Worm (Caenorhabditis elegans): Measurements from ENCODE around the gene sru-24.

Gene sru-24

DNA sequence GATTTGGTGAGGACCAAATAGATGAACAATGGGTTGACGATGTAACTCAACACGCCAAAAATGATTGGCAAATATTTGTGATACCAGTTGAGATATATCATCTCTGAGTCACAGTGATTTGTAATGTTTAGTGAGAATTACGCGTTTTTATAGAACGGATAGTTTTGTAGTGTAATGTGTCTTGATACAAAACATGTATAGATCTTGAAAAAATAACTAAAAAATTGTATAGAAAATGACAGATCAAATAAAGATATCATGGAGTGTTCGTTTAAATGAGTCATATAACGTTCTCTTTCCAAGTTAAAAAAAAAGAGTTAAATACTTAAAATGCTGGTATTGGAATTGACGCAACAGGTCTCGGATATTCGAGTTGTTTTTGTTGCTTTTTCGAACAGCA lies 16.8 kb downstream of the sru-24 start, which contains the start of gene srj-6:
Gene srj-6 (minus strand): TSS at position 101 of the 400 bp plus-strand sequence.
- TF ChIP-seq egl-5 (tag; optimal IDR thresholded peaks at IDR 0.05), result no peak
- TF ChIP-seq ceh-9 (tag; optimal IDR thresholded peaks at IDR 0.05), result no peak
- TF ChIP-seq elt-2 (tag; optimal IDR thresholded peaks at IDR 0.05), result no peak
- no peak for TF ChIP-seq snpc-4 (tag; optimal IDR thresholded peaks at IDR 0.05)
- no peak for TF ChIP-seq nhr-77 (tag; optimal IDR thresholded peaks at IDR 0.05)
- TF ChIP-seq lin-39 (tag; optimal IDR thresholded peaks at IDR 0.05), result no peak
- TF ChIP-seq lsy-12 (tag; optimal IDR thresholded peaks at IDR 0.05), result no peak

DNA sequence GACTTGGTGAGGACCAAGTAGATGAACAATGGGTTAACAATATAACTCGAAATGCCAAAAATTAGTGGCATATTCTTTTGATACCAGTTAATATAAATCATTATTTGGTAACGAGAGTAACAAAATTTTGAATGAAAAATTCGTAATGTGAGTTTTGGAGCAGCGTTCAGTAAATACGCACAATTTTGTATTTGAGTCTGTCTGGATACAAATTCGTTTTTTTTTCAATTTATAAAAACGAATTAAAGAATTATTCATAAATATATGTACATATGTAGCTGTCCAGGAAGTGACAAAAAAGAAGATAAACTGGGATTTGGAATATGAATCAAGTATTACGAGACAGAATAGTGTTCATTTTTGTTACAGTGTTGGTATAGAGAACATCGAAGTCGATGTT lies 18.3 kb downstream of the sru-24 start, which contains the start of gene srj-5:
Gene srj-5 (minus strand): TSS at position 101 of the 400 bp plus-strand sequence.
- no peak for TF ChIP-seq snpc-4 (tag; optimal IDR thresholded peaks at IDR 0.05)
- TF ChIP-seq elt-3 (tag; optimal IDR thresholded peaks at IDR 0.05), result no peak
- no peak for TF ChIP-seq nhr-67 (tag; optimal IDR thresholded peaks at IDR 0.05)
- no peak for TF ChIP-seq lsy-12 (tag; optimal IDR thresholded peaks at IDR 0.05)
- no peak for TF ChIP-seq ama-1 (optimal IDR thresholded peaks at IDR 0.05)
- TF ChIP-seq elt-1 (tag; optimal IDR thresholded peaks at IDR 0.05), result no peak

DNA sequence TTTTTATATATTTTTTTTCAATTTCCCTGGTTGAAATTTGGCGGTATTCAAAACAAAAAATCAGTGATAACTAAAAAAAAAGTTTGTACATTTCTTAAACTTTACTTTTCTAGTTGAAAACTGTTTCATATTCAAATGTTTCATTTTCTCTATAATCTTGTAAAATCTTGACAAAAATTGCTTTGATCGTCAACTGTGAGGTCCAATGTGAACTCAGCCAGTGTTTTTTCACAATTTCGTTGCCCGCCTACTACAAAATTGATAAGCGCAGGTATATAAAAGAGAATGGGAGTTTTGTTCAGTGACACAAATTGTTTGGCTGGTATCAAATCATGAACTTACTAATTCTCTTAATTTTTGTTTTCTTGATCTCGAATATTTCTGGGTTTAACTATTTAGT lies 24.4 kb downstream of the sru-24 start, which contains the start of gene ugt-42:
Gene ugt-42 (plus strand): TSS at position 301 of the 400 bp plus-strand sequence.
- no peak for TF ChIP-seq mml-1 (tag; optimal IDR thresholded peaks at IDR 0.05)
- TF ChIP-seq ceh-9 (tag; optimal IDR thresholded peaks at IDR 0.05), result no peak
- TF ChIP-seq egl-5 (tag; optimal IDR thresholded peaks at IDR 0.05), result no peak

DNA sequence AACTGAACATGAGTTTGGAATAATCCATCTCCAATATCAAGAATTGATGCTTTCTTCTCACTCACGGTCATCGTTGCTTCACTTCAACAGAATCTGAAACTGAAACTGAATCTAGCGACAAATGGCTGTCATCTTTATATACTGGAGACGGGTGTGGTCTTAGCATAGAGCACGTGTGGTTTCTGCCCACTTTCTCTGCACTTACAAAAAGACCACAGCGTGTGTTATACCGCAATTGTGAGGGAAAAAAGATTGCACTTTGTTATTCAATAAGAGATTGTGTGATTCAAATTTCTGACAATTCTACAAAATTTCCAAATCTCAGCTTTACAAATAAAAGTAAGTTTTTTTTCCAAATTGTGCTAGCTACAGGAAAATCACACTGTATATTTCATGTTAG lies 25.1 kb downstream of the sru-24 start, which contains the start of gene F48G7.12:
Gene F48G7.12 (minus strand): TSS at position 101 of the 400 bp plus-strand sequence.
- no peak for TF ChIP-seq lsy-12 (tag; optimal IDR thresholded peaks at IDR 0.05)
- no peak for TF ChIP-seq nhr-11 (tag; optimal IDR thresholded peaks at IDR 0.05)
- no peak for TF ChIP-seq ztf-11 (tag; optimal IDR thresholded peaks at IDR 0.05)
- TF ChIP-seq mdl-1 (tag; optimal IDR thresholded peaks at IDR 0.05), result no peak
- no peak for TF ChIP-seq ceh-82 (tag; optimal IDR thresholded peaks at IDR 0.05)
- TF ChIP-seq ZK546.5 (tag; optimal IDR thresholded peaks at IDR 0.05), result no peak
- TF ChIP-seq daf-12 (tag; optimal IDR thresholded peaks at IDR 0.05), result no peak
- no peak for TF ChIP-seq skn-1 (tag; optimal IDR thresholded peaks at IDR 0.05)
- no peak for TF ChIP-seq ama-1 (optimal IDR thresholded peaks at IDR 0.05)
- no peak for TF ChIP-seq nhr-43 (tag; optimal IDR thresholded peaks at IDR 0.05; ENCODE audit: poor library complexity, severe bottlenecking)

DNA sequence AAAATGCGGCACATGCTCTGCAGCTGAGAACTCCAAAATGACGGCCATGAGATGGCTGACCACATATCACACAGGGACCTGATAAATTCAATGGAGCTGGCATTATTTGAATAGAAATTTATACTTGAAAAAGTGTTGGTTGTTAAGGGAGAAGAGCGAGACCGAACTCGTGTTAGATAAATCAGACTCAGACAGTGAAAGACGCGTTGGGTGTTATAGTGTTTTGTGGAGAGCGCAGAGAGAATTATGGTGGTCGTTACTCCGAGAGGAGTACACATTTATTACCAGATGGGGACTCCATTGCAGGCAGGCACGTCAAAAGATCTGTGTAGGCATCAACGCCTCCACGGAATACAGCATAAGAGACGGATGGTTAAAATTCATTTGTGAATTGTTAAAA lies 28.5 kb downstream of the sru-24 start, which contains the start of gene nhr-190:
Gene nhr-190 (minus strand): TSS at position 175 of the 400 bp plus-strand sequence.
- peak; percentile 41 for TF ChIP-seq hmg-11 (tag; optimal IDR thresholded peaks at IDR 0.05)
- TF ChIP-seq ceh-82 (tag; optimal IDR thresholded peaks at IDR 0.05), result no peak
- TF ChIP-seq mml-1 (tag; optimal IDR thresholded peaks at IDR 0.05), result no peak
- TF ChIP-seq lin-39 (tag; optimal IDR thresholded peaks at IDR 0.05), result peak; percentile 17
- TF ChIP-seq skn-1 (tag; optimal IDR thresholded peaks at IDR 0.05), result no peak
- peak; percentile 29 for TF ChIP-seq egl-5 (tag; optimal IDR thresholded peaks at IDR 0.05)

DNA sequence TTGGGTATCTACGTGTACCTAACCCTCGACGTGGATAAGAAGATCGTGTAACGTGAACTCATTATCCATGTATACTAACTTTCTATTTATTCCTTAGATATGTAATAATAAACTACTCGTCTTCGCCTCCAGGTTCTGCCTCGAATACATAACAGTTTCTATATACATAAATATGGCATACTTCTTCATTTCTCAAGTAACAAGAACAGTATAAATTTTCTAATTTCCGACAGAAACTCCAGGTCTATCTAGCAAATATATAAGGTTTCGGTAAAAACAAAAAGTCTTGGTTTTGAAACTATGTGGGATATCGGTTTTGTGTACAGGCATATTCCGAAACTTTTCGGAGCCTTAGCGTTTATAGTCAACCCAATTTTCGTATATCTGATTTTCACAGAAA lies 32.9 kb downstream of the sru-24 start, which contains the start of gene srj-37:
Gene srj-37 (plus strand): TSS at position 301 of the 400 bp plus-strand sequence.
- TF ChIP-seq nhr-28 (tag; optimal IDR thresholded peaks at IDR 0.05) (no peak), lsy-12 (tag; optimal IDR thresholded peaks at IDR 0.05) (no peak), fos-1 (tag; optimal IDR thresholded peaks at IDR 0.05) (no peak), nhr-77 (tag; optimal IDR thresholded peaks at IDR 0.05) (no peak), elt-3 (tag; optimal IDR thresholded peaks at IDR 0.05) (no peak), lin-15B (tag; optimal IDR thresholded peaks at IDR 0.05) (no peak), nhr-43 (tag; optimal IDR thresholded peaks at IDR 0.05; ENCODE audit: poor library complexity, severe bottlenecking) (no peak), lin-39 (tag; optimal IDR thresholded peaks at IDR 0.05) (no peak), mdl-1 (tag; optimal IDR thresholded peaks at IDR 0.05) (no peak), mml-1 (tag; optimal IDR thresholded peaks at IDR 0.05) (no peak), ceh-9 (tag; optimal IDR thresholded peaks at IDR 0.05) (no peak), nhr-67 (tag; optimal IDR thresholded peaks at IDR 0.05) (no peak), elt-2 (tag; optimal IDR thresholded peaks at IDR 0.05) (no peak), tbx-2 (tag; optimal IDR thresholded peaks at IDR 0.05) (no peak), unc-39 (tag; optimal IDR thresholded peaks at IDR 0.05) (no peak), jun-1 (tag; optimal IDR thresholded peaks at IDR 0.05) (no peak), nhr-25 (tag; optimal IDR thresholded peaks at IDR 0.05) (no peak), ZK546.5 (tag; optimal IDR thresholded peaks at IDR 0.05) (no peak)

DNA sequence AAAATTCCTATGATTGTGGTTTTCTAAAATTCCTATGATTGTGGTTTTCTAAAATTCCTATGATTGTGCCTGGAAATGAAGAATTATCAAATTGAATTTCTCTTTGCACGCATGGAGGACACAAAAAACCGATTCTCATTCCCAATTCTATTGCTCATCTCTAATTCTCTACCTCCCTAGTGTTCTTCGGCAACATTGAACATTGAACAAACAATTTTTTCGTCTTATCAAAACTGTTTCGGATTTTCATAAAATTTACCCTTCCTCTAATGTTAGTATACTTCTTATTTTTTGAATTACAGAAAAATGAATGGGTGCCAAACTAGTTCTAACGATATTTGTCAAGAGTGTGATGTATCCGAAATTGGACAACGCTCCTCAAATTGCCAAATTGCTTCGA lies 35.0 kb downstream of the sru-24 start, which contains the start of gene pals-31:
Gene pals-31 (plus strand): TSS at position 301 of the 400 bp plus-strand sequence.
- no peak for TF ChIP-seq nfya-1 (tag; optimal IDR thresholded peaks at IDR 0.05; ENCODE audit: insufficient read depth)
- no peak for TF ChIP-seq lsy-12 (tag; optimal IDR thresholded peaks at IDR 0.05)
- no peak for TF ChIP-seq elt-3 (tag; optimal IDR thresholded peaks at IDR 0.05)
- no peak for TF ChIP-seq ceh-82 (tag; optimal IDR thresholded peaks at IDR 0.05)
- TF ChIP-seq nhr-237 (tag; optimal IDR thresholded peaks at IDR 0.05), result no peak
- no peak for TF ChIP-seq aly-2 (tag; optimal IDR thresholded peaks at IDR 0.05)
- no peak for TF ChIP-seq nhr-28 (tag; optimal IDR thresholded peaks at IDR 0.05)
- no peak for TF ChIP-seq daf-12 (tag; optimal IDR thresholded peaks at IDR 0.05)
- TF ChIP-seq fos-1 (tag; optimal IDR thresholded peaks at IDR 0.05), result no peak
- no peak for TF ChIP-seq snpc-4 (tag; optimal IDR thresholded peaks at IDR 0.05)
- no peak for TF ChIP-seq elt-1 (tag; optimal IDR thresholded peaks at IDR 0.05)
- no peak for TF ChIP-seq elt-2 (tag; optimal IDR thresholded peaks at IDR 0.05)
- TF ChIP-seq nhr-25 (tag; optimal IDR thresholded peaks at IDR 0.05), result no peak
- TF ChIP-seq R02D3.7 (tag; optimal IDR thresholded peaks at IDR 0.05), result no peak
- TF ChIP-seq nhr-43 (tag; optimal IDR thresholded peaks at IDR 0.05; ENCODE audit: poor library complexity, severe bottlenecking), result no peak
